Worm (Caenorhabditis elegans): ENCODE results near the gene aco-2.

The aco-2 gene

ce11 chrIII:8016438-8016837 is 42.9 kb downstream of the aco-2 start, which contains the start of gene F44B9.5:
Gene F44B9.5, minus strand, starts transcription at chrIII:8016538.
- TF ChIP-seq ets-4 (GFP tag; optimal IDR thresholded peaks at IDR 0.05) = no peak
- no peak for TF ChIP-seq sptf-2 (GFP tag; optimal IDR thresholded peaks at IDR 0.05)
- no peak for TF ChIP-seq nfya-2 (GFP tag; IDR thresholded peaks at IDR 0.05)
- no peak for TF ChIP-seq K12H6.12 (tag; optimal IDR thresholded peaks at IDR 0.05)
- TF ChIP-seq F33H1.4 (GFP tag; IDR thresholded peaks at IDR 0.05) = no peak
- TF ChIP-seq madf-6 (GFP tag; IDR thresholded peaks at IDR 0.05) = no peak
- TF ChIP-seq ama-1 (optimal IDR thresholded peaks at IDR 0.05) = no peak
- no peak for TF ChIP-seq ama-1 (GFP tag; optimal IDR thresholded peaks at IDR 0.05)
- no peak for TF ChIP-seq nfya-1 (tag; optimal IDR thresholded peaks at IDR 0.05; ENCODE audit: borderline replicate concordance, insufficient read depth)
- no peak for TF ChIP-seq ceh-100 (GFP tag; IDR thresholded peaks at IDR 0.05)
- no peak for TF ChIP-seq ztf-28 (GFP tag; IDR thresholded peaks at IDR 0.05)
- no peak for TF ChIP-seq sea-2 (GFP tag; IDR thresholded peaks at IDR 0.05)
- no peak for TF ChIP-seq F10E7.11 (tag; optimal IDR thresholded peaks at IDR 0.05)
- TF ChIP-seq ceh-27 (GFP tag; optimal IDR thresholded peaks at IDR 0.05) = no peak
- no peak for TF ChIP-seq lsl-1 (GFP tag; optimal IDR thresholded peaks at IDR 0.05)

DNA sequence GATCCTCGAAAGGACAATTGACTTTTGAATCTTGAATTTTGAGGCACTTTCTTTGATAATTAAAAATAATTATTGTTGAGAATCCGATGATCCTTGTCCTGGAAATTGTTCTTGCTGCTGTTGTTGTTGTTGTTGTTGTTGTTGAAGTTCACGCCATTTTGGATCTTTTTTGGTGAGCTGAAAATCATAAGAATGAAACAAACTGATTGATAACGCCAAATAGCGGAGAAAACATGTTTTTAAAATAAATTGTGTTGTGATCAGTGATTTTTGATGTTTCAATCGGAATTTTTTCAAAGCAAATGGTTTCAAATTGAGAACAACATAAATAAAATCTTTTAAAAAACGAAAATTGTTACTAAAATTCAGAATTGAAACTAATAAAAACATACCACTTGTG is 43.5 kb downstream of the aco-2 start:
- TF ChIP-seq Y79H2A.3 (GFP tag; conservative IDR thresholded peaks at IDR 0.05) (no peak), mcd-1 (GFP tag; IDR thresholded peaks at IDR 0.05) (no peak), snpc-1.3 (tag; optimal IDR thresholded peaks at IDR 0.05; ENCODE audit: insufficient read depth) (no peak), mes-4 (tag; optimal IDR thresholded peaks at IDR 0.05) (no peak), Y67H2A.10 (GFP tag; conservative IDR thresholded peaks at IDR 0.05) (no peak), B0261.1 (tag; optimal IDR thresholded peaks at IDR 0.05) (no peak), snpc-3.4 (tag; optimal IDR thresholded peaks at IDR 0.05) (no peak), somi-1 (GFP tag; optimal IDR thresholded peaks at IDR 0.05) (no peak), nhr-27 (tag; optimal IDR thresholded peaks at IDR 0.05) (no peak), T07F8.4 (tag; optimal IDR thresholded peaks at IDR 0.05) (no peak), lag-1 (GFP tag; IDR thresholded peaks at IDR 0.05) (no peak), egl-18 (GFP tag; IDR thresholded peaks at IDR 0.05) (no peak), unc-130 (GFP tag; optimal IDR thresholded peaks at IDR 0.05) (no peak), madf-10 (tag; optimal IDR thresholded peaks at IDR 0.05) (no peak), sptf-2 (GFP tag; optimal IDR thresholded peaks at IDR 0.05) (no peak), B0336.3 (GFP tag; IDR thresholded peaks at IDR 0.05) (no peak), B0035.1 (tag; optimal IDR thresholded peaks at IDR 0.05) (no peak), lsl-1 (GFP tag; optimal IDR thresholded peaks at IDR 0.05) (no peak)

DNA sequence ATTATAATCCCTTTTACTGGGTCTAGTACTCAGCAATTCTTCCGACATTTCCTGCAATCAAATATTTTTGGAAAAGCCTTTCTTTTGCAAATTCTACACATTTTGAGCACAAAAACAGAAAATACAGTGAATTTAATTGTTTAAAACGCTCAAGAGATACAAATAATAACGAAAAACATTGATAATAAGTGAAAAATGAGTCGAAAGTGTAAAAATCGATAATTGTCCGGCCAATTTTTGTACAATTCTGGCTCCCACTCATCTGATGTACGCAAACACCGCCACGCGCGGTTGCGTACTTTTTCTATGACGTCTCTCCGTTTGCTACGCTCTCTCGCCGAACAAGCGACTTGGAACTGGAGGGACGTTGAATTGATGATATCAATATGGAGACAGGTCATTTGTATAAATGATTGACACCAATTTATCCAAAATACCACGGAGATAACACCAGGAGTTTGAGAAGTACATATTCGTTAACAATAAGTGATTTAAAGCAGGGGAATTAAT is 47.4 kb downstream of the aco-2 start, which contains the start of gene lin-36:
Gene lin-36, minus strand, starts transcription at position 51 of the 510 bp plus-strand sequence.
- TF ChIP-seq atf-7 (tag; optimal IDR thresholded peaks at IDR 0.05) (no peak), ceh-91 (GFP tag; IDR thresholded peaks at IDR 0.05) (peak; percentile 28; the same call in 1 of the 2 replicates), ztf-26 (tag; optimal IDR thresholded peaks at IDR 0.05) (no peak), attf-3 (GFP tag; conservative IDR thresholded peaks at IDR 0.05) (0 out of 2 replicates have a peak, but pooled peaks have one; percentile 39), nhr-80 (tag; optimal IDR thresholded peaks at IDR 0.05) (peak; percentile 32), lir-1 (GFP tag; conservative IDR thresholded peaks at IDR 0.05) (no peak), pbrm-1 (GFP tag; IDR thresholded peaks at IDR 0.05) (peak; percentile 57; the same call in 1 of the 2 replicates), chd-7 (tag; optimal IDR thresholded peaks at IDR 0.05) (no peak), ekl-4 (GFP tag; IDR thresholded peaks at IDR 0.05) (peak; percentile 46; the same call in 1 of the 2 replicates), C17E4.6 (GFP tag; IDR thresholded peaks at IDR 0.05) (0 out of 2 replicates have a peak, but pooled peaks have one; percentile 8), cebp-1 (GFP tag; IDR thresholded peaks at IDR 0.05) (no peak), cebp-1 (tag; optimal IDR thresholded peaks at IDR 0.05) (peak; percentile 58), pha-4 (tag; optimal IDR thresholded peaks at IDR 0.05) (peak; percentile 43), dpff-1 (tag; optimal IDR thresholded peaks at IDR 0.05) (no peak), ceh-100 (GFP tag; IDR thresholded peaks at IDR 0.05) (0 out of 2 replicates have a peak, but pooled peaks have one; percentile 12), K12H6.12 (tag; optimal IDR thresholded peaks at IDR 0.05) (peak; percentile 25), lsl-1 (GFP tag; optimal IDR thresholded peaks at IDR 0.05) (peak; percentile 29), F23B12.7 (tag; optimal IDR thresholded peaks at IDR 0.05; ENCODE audit: insufficient read depth) (peak; percentile 68), madf-10 (tag; optimal IDR thresholded peaks at IDR 0.05) (peak; percentile 21), Y67H2A.10 (GFP tag; conservative IDR thresholded peaks at IDR 0.05) (no peak), ztf-25 (GFP tag; IDR thresholded peaks at IDR 0.05) (no peak)

Measured in whole organism, young adult.